Worm (Caenorhabditis elegans) whole organism, L1 larva: Measurements from ENCODE around the gene clec-132.
A peak's percentile ranks its signal among the peaks of the same experiment; 100 is the strongest.

Source experiments
- C34B4.2 ChIP-seq: sonication (generic microtip); optimal IDR thresholded peaks from 2 replicates; lab custom pipeline; 2017; ENCODE audit warnings: mild to moderate bottlenecking, missing genetic modification characterization, missing compliant biosample characterization
- F16B12.6 ChIP-seq: fragments of 150-350 bp; optimal IDR thresholded peaks from 2 replicates; lab custom pipeline; 2014; ENCODE audit warnings: missing biosample characterization, missing genetic modification characterization
- Y116A8C.19 ChIP-seq: sonication (generic microtip); optimal IDR thresholded peaks from 2 replicates; lab custom pipeline; 2016; ENCODE audit warnings: missing compliant biosample characterization, missing genetic modification characterization, borderline replicate concordance
- aha-1 ChIP-seq: fragments of 150-350 bp; optimal IDR thresholded peaks from 2 replicates; lab custom pipeline; 2014; ENCODE audit warnings: missing biosample characterization, missing genetic modification characterization
- aly-2 ChIP-seq: fragments of 150-350 bp; optimal IDR thresholded peaks from 2 replicates; lab custom pipeline; 2014; ENCODE audit warnings: missing biosample characterization, missing genetic modification characterization
- ceh-8 ChIP-seq: fragments of 200-800 bp; sonication (Bioruptor generic); optimal IDR thresholded peaks from 2 replicates; lab custom pipeline; 2018; ENCODE audit warnings: mild to moderate bottlenecking, missing genetic modification characterization, moderate library complexity, missing compliant biosample characterization
- ceh-82 ChIP-seq, 3 experiments: fragments of 150-350 bp in 1 of 3; sonication (generic microtip) in 2 of 3; optimal IDR thresholded peaks; 2 replicates each; lab custom pipeline; 2014 to 2017; ENCODE audit warnings: missing biosample characterization in 3 of 3, missing genetic modification characterization in 3 of 3
- ceh-90 ChIP-seq: sonication (generic microtip); optimal IDR thresholded peaks from 2 replicates; lab custom pipeline; 2016; ENCODE audit warnings: missing genetic modification characterization, missing compliant biosample characterization
- ces-1 ChIP-seq: fragments of 150-350 bp; optimal IDR thresholded peaks from 2 replicates; lab custom pipeline; 2014; ENCODE audit warnings: missing biosample characterization, missing genetic modification reagents, missing genetic modification characterization
- dpl-1 ChIP-seq, 3 experiments: fragments of 150-350 bp in 2 of 3; sonication (generic microtip) in 1 of 3; optimal IDR thresholded peaks; 2 replicates each; lab custom pipeline; 2014 to 2017; ENCODE audit warnings: missing biosample characterization in 3 of 3, missing genetic modification characterization in 3 of 3, missing genetic modification reagents in 3 of 3
- dsc-1 ChIP-seq: sonication (generic microtip); optimal IDR thresholded peaks from 2 replicates; lab custom pipeline; 2016; ENCODE audit warnings: mild to moderate bottlenecking, missing genetic modification characterization, missing compliant biosample characterization
- efl-1 ChIP-seq, 4 experiments: fragments of 150-350 bp; optimal IDR thresholded peaks in 3 of 4; peaks in 1 of 4; 1 replicate in 1 of 4; 2 replicates in 3 of 4; lab custom pipeline; 2014; ENCODE audit warnings: missing biosample characterization in 2 of 4, missing genetic modification characterization in 2 of 4, missing genetic modification reagents in 2 of 4
- egl-13 ChIP-seq: sonication (generic microtip); optimal IDR thresholded peaks from 2 replicates; lab custom pipeline; 2016; ENCODE audit warnings: missing genotype, missing genetic modification reagents, missing genetic modification characterization, missing compliant biosample characterization
- elt-2 ChIP-seq: sonication (generic microtip); optimal IDR thresholded peaks from 2 replicates; lab custom pipeline; 2016; ENCODE audit warnings: missing genetic modification characterization, mild to moderate bottlenecking, inconsistent platforms, missing compliant biosample characterization, missing genetic modification reagents
- elt-3 ChIP-seq, 6 experiments: fragments of 150-350 bp in 1 of 6; sonication (generic microtip); optimal IDR thresholded peaks; 2 replicates each; lab custom pipeline; 2017 to 2018; ENCODE audit warnings: missing biosample characterization in 6 of 6, missing genetic modification characterization in 6 of 6, inconsistent platforms in 1 of 6
- ets-5 ChIP-seq: fragments of 200-800 bp; sonication (Bioruptor generic); IDR thresholded peaks from 2 replicates; pipeline ENCODE4 v1.3.6; 2022; ENCODE audit warnings: missing genetic modification characterization, missing compliant biosample characterization
- fkh-10 ChIP-seq: sonication (generic microtip); optimal IDR thresholded peaks from 2 replicates; lab custom pipeline; 2017; ENCODE audit warnings: missing biosample characterization, missing genetic modification reagents, missing genetic modification characterization
- fkh-8 ChIP-seq: sonication (generic microtip); optimal IDR thresholded peaks from 2 replicates; lab custom pipeline; 2016; ENCODE audit warnings: mild to moderate bottlenecking, missing genetic modification characterization, missing compliant biosample characterization
- grh-1 ChIP-seq: fragments of 200-800 bp; sonication (Bioruptor generic); IDR thresholded peaks from 2 replicates; pipeline ENCODE4 v1.3.6; 2022; ENCODE audit warnings: missing genetic modification reagents, missing genetic modification characterization, missing compliant biosample characterization
- hlh-4 ChIP-seq: sonication (generic microtip); optimal IDR thresholded peaks from 2 replicates; lab custom pipeline; 2016; ENCODE audit warnings: mild to moderate bottlenecking, missing genetic modification characterization, missing compliant biosample characterization
- isw-1 ChIP-seq: fragments of 200-800 bp; sonication (Bioruptor generic); IDR thresholded peaks from 2 replicates; pipeline ENCODE4 v1.3.6; 2022; ENCODE audit warnings: missing genetic modification characterization, missing compliant biosample characterization
- lin-14 ChIP-seq: fragments of 200-800 bp; sonication (Bioruptor generic); optimal IDR thresholded peaks from 2 replicates; lab custom pipeline; 2018; ENCODE audit warnings: mild to moderate bottlenecking, missing genetic modification characterization, moderate library complexity, missing compliant biosample characterization
- mdl-1 ChIP-seq, 2 experiments: fragments of 150-350 bp; optimal IDR thresholded peaks; 2 replicates each; lab custom pipeline; 2014 to 2017; ENCODE audit warnings: missing biosample characterization in 2 of 2, missing genetic modification characterization in 2 of 2, inconsistent platforms in 1 of 2
- mep-1 ChIP-seq: fragments of 150-350 bp; optimal IDR thresholded peaks from 2 replicates; lab custom pipeline; 2014; ENCODE audit warnings: missing biosample characterization, missing genetic modification characterization
- nhr-11 ChIP-seq: fragments of 150-350 bp; optimal IDR thresholded peaks from 2 replicates; lab custom pipeline; 2014; ENCODE audit warnings: missing biosample characterization, missing genetic modification characterization
- nhr-12 ChIP-seq: sonication (generic microtip); optimal IDR thresholded peaks from 2 replicates; lab custom pipeline; 2017; ENCODE audit warnings: missing biosample characterization, missing genetic modification characterization
- nhr-19 ChIP-seq: fragments of 200-800 bp; sonication (Bioruptor generic); conservative IDR thresholded peaks from 2 replicates; pipeline ENCODE4 v1.3.6; 2022; ENCODE audit warnings: missing genetic modification characterization, missing compliant biosample characterization
- nhr-20 ChIP-seq: sonication (generic microtip); optimal IDR thresholded peaks from 2 replicates; lab custom pipeline; 2016; ENCODE audit warnings: mild to moderate bottlenecking, missing genetic modification characterization, missing compliant biosample characterization
- nhr-237 ChIP-seq: fragments of 150-350 bp; optimal IDR thresholded peaks from 2 replicates; lab custom pipeline; 2014; ENCODE audit warnings: missing biosample characterization, missing genetic modification characterization
- nhr-47 ChIP-seq: sonication (generic microtip); optimal IDR thresholded peaks from 2 replicates; lab custom pipeline; 2016; ENCODE audit warnings: mild to moderate bottlenecking, missing genetic modification characterization, moderate library complexity, missing compliant biosample characterization
- nhr-71 ChIP-seq: sonication (generic microtip); optimal IDR thresholded peaks from 2 replicates; lab custom pipeline; 2016; ENCODE audit warnings: mild to moderate bottlenecking, missing genetic modification characterization, moderate library complexity, missing compliant biosample characterization
- nhr-76 ChIP-seq: sonication (generic microtip); optimal IDR thresholded peaks from 2 replicates; lab custom pipeline; 2017; ENCODE audit warnings: missing biosample characterization, missing genetic modification characterization
- nhr-77 ChIP-seq: fragments of 150-350 bp; optimal IDR thresholded peaks from 2 replicates; lab custom pipeline; 2014; ENCODE audit warnings: missing biosample characterization, missing genetic modification characterization
- nhr-84 ChIP-seq: sonication (generic microtip); optimal IDR thresholded peaks from 2 replicates; lab custom pipeline; 2017; ENCODE audit warnings: missing biosample characterization, missing genetic modification characterization
- nhr-85 ChIP-seq: sonication (generic microtip); peaks from one replicate; lab custom pipeline; 2016; ENCODE audit warnings: missing genetic modification characterization, inconsistent platforms, missing compliant biosample characterization
- nhr-90 ChIP-seq: sonication (generic microtip); optimal IDR thresholded peaks from 2 replicates; lab custom pipeline; 2016; ENCODE audit warnings: mild to moderate bottlenecking, missing genetic modification characterization, missing compliant biosample characterization; ENCODE audit not compliant: poor library complexity
- rnt-1 ChIP-seq: sonication (generic microtip); optimal IDR thresholded peaks from 2 replicates; lab custom pipeline; 2016; ENCODE audit warnings: mild to moderate bottlenecking, missing genetic modification characterization, moderate library complexity, missing compliant biosample characterization
- snpc-4 ChIP-seq: fragments of 150-350 bp; optimal IDR thresholded peaks from 2 replicates; lab custom pipeline; 2014; ENCODE audit warnings: missing biosample characterization, missing genetic modification characterization
- snu-23 ChIP-seq: sonication (generic microtip); optimal IDR thresholded peaks from 2 replicates; lab custom pipeline; 2016; ENCODE audit warnings: missing genetic modification characterization, missing compliant biosample characterization
- sox-4 ChIP-seq: sonication (generic microtip); optimal IDR thresholded peaks from 2 replicates; lab custom pipeline; 2016; ENCODE audit warnings: missing genetic modification characterization, missing compliant biosample characterization
- sptf-1 ChIP-seq: fragments of 150-350 bp; optimal IDR thresholded peaks from 2 replicates; lab custom pipeline; 2014; ENCODE audit warnings: missing biosample characterization, missing genetic modification characterization
- sup-37 ChIP-seq: fragments of 200-800 bp; sonication (Bioruptor generic); optimal IDR thresholded peaks from 2 replicates; lab custom pipeline; 2018; ENCODE audit warnings: mild to moderate bottlenecking, missing genetic modification characterization, missing compliant biosample characterization
- swsn-7 ChIP-seq: sonication (generic microtip); optimal IDR thresholded peaks from 2 replicates; lab custom pipeline; 2016; ENCODE audit warnings: missing genetic modification characterization, missing compliant biosample characterization
- tbx-2 ChIP-seq: sonication (generic microtip); optimal IDR thresholded peaks from 2 replicates; lab custom pipeline; 2016; ENCODE audit warnings: missing genetic modification characterization, missing compliant biosample characterization
- tlp-1 ChIP-seq: fragments of 150-350 bp; optimal IDR thresholded peaks from 2 replicates; lab custom pipeline; 2014; ENCODE audit warnings: missing biosample characterization, missing genetic modification characterization
- unc-130 ChIP-seq: fragments of 150-350 bp; optimal IDR thresholded peaks from 2 replicates; lab custom pipeline; 2017; ENCODE audit warnings: missing biosample characterization, missing genetic modification characterization, inconsistent platforms
- unc-62 ChIP-seq: fragments of 150-350 bp; optimal IDR thresholded peaks from 2 replicates; lab custom pipeline; 2014; ENCODE audit warnings: missing biosample characterization, missing genetic modification reagents, missing genetic modification characterization
- unc-98 ChIP-seq: fragments of 200-800 bp; sonication (Bioruptor generic); IDR thresholded peaks from 2 replicates; pipeline ENCODE4 v1.3.6; 2022; ENCODE audit warnings: missing genetic modification characterization, missing compliant biosample characterization
- vab-15 ChIP-seq: sonication (generic microtip); optimal IDR thresholded peaks from 2 replicates; lab custom pipeline; 2017; ENCODE audit warnings: missing genotype, mild to moderate bottlenecking, missing genetic modification characterization, missing compliant biosample characterization
- zag-1 ChIP-seq: fragments of 150-350 bp; optimal IDR thresholded peaks from 2 replicates; lab custom pipeline; 2014; ENCODE audit warnings: missing biosample characterization, missing genetic modification characterization
- zip-4 ChIP-seq: fragments of 200-800 bp; sonication (Bioruptor generic); optimal IDR thresholded peaks from 2 replicates; lab custom pipeline; 2018; ENCODE audit warnings: mild to moderate bottlenecking, missing genetic modification characterization, moderate library complexity, missing compliant biosample characterization
- ztf-11 ChIP-seq, 2 experiments: sonication (generic microtip); optimal IDR thresholded peaks; 2 replicates each; lab custom pipeline; 2016 to 2017; ENCODE audit warnings: missing genetic modification characterization in 2 of 2, missing biosample characterization in 1 of 2, missing compliant biosample characterization in 1 of 2
- ztf-4 ChIP-seq: fragments of 150-350 bp; optimal IDR thresholded peaks from 2 replicates; lab custom pipeline; 2014; ENCODE audit warnings: missing biosample characterization, missing genetic modification characterization

The clec-132 gene

DNA sequence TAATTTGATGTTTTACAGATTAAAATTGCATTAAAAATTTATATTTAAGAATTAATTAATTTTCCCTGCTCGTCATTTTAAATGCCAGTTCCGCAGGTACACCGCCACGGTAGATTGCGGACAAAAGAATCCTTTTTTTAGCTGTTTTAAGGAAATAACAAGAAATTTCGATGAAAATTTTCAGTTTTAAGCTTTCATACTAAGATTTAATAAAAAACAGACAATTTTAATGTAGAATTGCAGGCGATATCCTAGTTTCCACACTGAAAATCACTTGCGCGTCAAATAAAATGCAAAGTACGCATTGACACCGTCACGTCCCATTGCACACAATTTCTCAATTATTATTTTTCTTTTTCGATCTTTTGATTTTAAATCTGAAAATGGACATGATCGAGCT is 23.4 kb upstream of the clec-132 start, which contains the start of gene dnc-3 (continued):
- TF ChIP-seq nhr-11: no peak
- no peak for TF ChIP-seq ets-5
- no peak for TF ChIP-seq nhr-76 (tag; lab: Kevin White, UChicago)
- no peak for TF ChIP-seq C34B4.2 (tag; lab: Kevin White, UChicago)
- TF ChIP-seq zip-4: peak; percentile 69
- peak; percentile 56 for TF ChIP-seq grh-1 (GFP tag; lab: Robert Waterston, UW)
- no peak for TF ChIP-seq zag-1
- peak; percentile 52 for TF ChIP-seq sup-37
- TF ChIP-seq dpl-1 (GFP tag; optimal IDR thresholded peaks at IDR 0.05; lab: Kevin White, UChicago): peak; percentile 52 to 56 (median 56)
- no peak for TF ChIP-seq ces-1 (GFP tag; lab: Kevin White, UChicago)
- peak; percentile 62 for TF ChIP-seq elt-2 (tag; lab: Kevin White, UChicago)
- TF ChIP-seq tlp-1 (tag; lab: Kevin White, UChicago): no peak
- TF ChIP-seq mdl-1 (tag; optimal IDR thresholded peaks at IDR 0.05; lab: Kevin White, UChicago): no peak
- TF ChIP-seq Y116A8C.19 (tag; lab: Kevin White, UChicago): no peak
- TF ChIP-seq ceh-82 (tag; optimal IDR thresholded peaks at IDR 0.05; lab: Kevin White, UChicago): peak in 1 of 3 experiments; percentile 9
- peak; percentile 87 for TF ChIP-seq nhr-47
- TF ChIP-seq unc-62 (GFP tag; lab: Kevin White, UChicago): no peak
- peak; percentile 82 for TF ChIP-seq tbx-2 (tag; lab: Kevin White, UChicago)
- TF ChIP-seq nhr-12: no peak
- TF ChIP-seq efl-1 (optimal IDR thresholded peaks at IDR 0.05; lab: Kevin White, UChicago): peak; percentile 44 to 70
- peak; percentile 52 to 96 for TF ChIP-seq efl-1 (GFP tag; optimal IDR thresholded peaks at IDR 0.05 in 1 of 2; lab: Kevin White, UChicago)
- TF ChIP-seq aha-1: no peak
- TF ChIP-seq rnt-1: no peak
- TF ChIP-seq ztf-11 (tag; optimal IDR thresholded peaks at IDR 0.05; lab: Kevin White, UChicago): peak in 1 of 2 experiments; percentile 44
- TF ChIP-seq egl-13 (tag; lab: Kevin White, UChicago): peak; percentile 73
- peak; percentile 87 for TF ChIP-seq nhr-85
- peak; percentile 61 for TF ChIP-seq nhr-19 (GFP tag; lab: Robert Waterston, UW)
- TF ChIP-seq hlh-4 (tag; lab: Kevin White, UChicago): no peak
- TF ChIP-seq aly-2 (tag; lab: Kevin White, UChicago): peak; percentile 20
- peak; percentile 81 for TF ChIP-seq swsn-7 (tag; lab: Kevin White, UChicago)
- TF ChIP-seq dsc-1 (tag; lab: Kevin White, UChicago): peak; percentile 91
- TF ChIP-seq F16B12.6 (tag; lab: Kevin White, UChicago): peak; percentile 83
- TF ChIP-seq ceh-90: peak; percentile 62
- no peak for TF ChIP-seq ztf-4 (tag; lab: Kevin White, UChicago)
- peak; percentile 75 for TF ChIP-seq fkh-8
- TF ChIP-seq nhr-237 (tag; lab: Kevin White, UChicago): peak; percentile 30
- peak; percentile 24 for TF ChIP-seq nhr-77 (tag; lab: Kevin White, UChicago)
- peak; percentile 73 for TF ChIP-seq nhr-90 (tag; lab: Kevin White, UChicago)
- no peak for TF ChIP-seq elt-3 (tag; optimal IDR thresholded peaks at IDR 0.05; lab: Kevin White, UChicago)
- TF ChIP-seq nhr-20 (tag; lab: Kevin White, UChicago): peak; percentile 80
- TF ChIP-seq lin-14: peak; percentile 80
- peak; percentile 86 for TF ChIP-seq nhr-71
- peak; percentile 50 for TF ChIP-seq ceh-8 (GFP tag; lab: Kevin White, UChicago)
- no peak for TF ChIP-seq nhr-84
- TF ChIP-seq unc-130: no peak
- TF ChIP-seq isw-1 (GFP tag; lab: Robert Waterston, UW): peak; percentile 72
- peak; percentile 67 for TF ChIP-seq sox-4
- no peak for TF ChIP-seq unc-98 (GFP tag; lab: Robert Waterston, UW)
- TF ChIP-seq snpc-4 (tag; lab: Kevin White, UChicago): peak; percentile 31
- no peak for TF ChIP-seq fkh-10 (GFP tag; lab: Kevin White, UChicago)
- peak; percentile 53 for TF ChIP-seq mep-1
- peak; percentile 86 for TF ChIP-seq snu-23
- no peak for TF ChIP-seq vab-15
- TF ChIP-seq sptf-1 (tag; lab: Kevin White, UChicago): no peak
